Fruit fly (Drosophila melanogaster) whole organism, embryonic: ENCODE measurements around the gene numb.

Experiments used
- ATbp ChIP-seq: fragments of 200-800 bp; sonication (Bioruptor generic); optimal IDR thresholded peaks from 2 replicates; lab custom pipeline; 2017; ENCODE audit warnings: missing biosample characterization, mild to moderate bottlenecking, missing genetic modification characterization, missing genetic modification reagents
- CG11456 ChIP-seq: fragments of 200-800 bp; sonication (Bioruptor generic); IDR thresholded peaks from 3 replicates; pipeline ENCODE4 v1.3.6; 2022; ENCODE audit warnings: missing biosample characterization, missing genetic modification characterization
- CG13775 ChIP-seq: fragments of 200-800 bp; sonication (Bioruptor generic); optimal IDR thresholded peaks from 3 replicates; lab custom pipeline; 2017; ENCODE audit warnings: missing biosample characterization, mild to moderate bottlenecking, missing genetic modification characterization
- CG14667 ChIP-seq: fragments of 200-800 bp; sonication (Bioruptor generic); IDR thresholded peaks from 2 replicates; pipeline ENCODE4 v1.3.6; 2022; ENCODE audit warnings: missing biosample characterization, missing genetic modification characterization
- CG14860 ChIP-seq: fragments of 200-800 bp; sonication (Bioruptor generic); IDR thresholded peaks from 3 replicates; pipeline ENCODE4 v1.3.6; 2022; ENCODE audit warnings: missing biosample characterization, missing genetic modification characterization; ENCODE audit not compliant: partially characterized antibody
- CG14965 ChIP-seq: fragments of 200-800 bp; sonication (Bioruptor generic); optimal IDR thresholded peaks from 2 replicates; lab custom pipeline; 2016; ENCODE audit warnings: missing biosample characterization, missing genetic modification characterization, borderline replicate concordance
- CG15269 ChIP-seq: fragments of 200-800 bp; sonication (Bioruptor generic); optimal IDR thresholded peaks from 2 replicates; lab custom pipeline; 2018; ENCODE audit warnings: missing biosample characterization, mild to moderate bottlenecking, missing genetic modification characterization, moderate library complexity
- CG1529 ChIP-seq: fragments of 200-800 bp; sonication (Bioruptor generic); optimal IDR thresholded peaks from 3 replicates; lab custom pipeline; 2018; ENCODE audit warnings: missing biosample characterization, missing genetic modification characterization
- CG15601 ChIP-seq: fragments of 200-800 bp; sonication (Bioruptor generic); optimal IDR thresholded peaks from 3 replicates; lab custom pipeline; 2019; ENCODE audit warnings: missing biosample characterization, mild to moderate bottlenecking, missing genetic modification characterization, moderate library complexity
- CG1647 ChIP-seq: fragments of 200-800 bp; sonication (Bioruptor generic); optimal IDR thresholded peaks from 3 replicates; lab custom pipeline; 2016; ENCODE audit warnings: missing biosample characterization, missing genetic modification characterization
- CG2120 ChIP-seq: fragments of 200-800 bp; sonication (Bioruptor generic); optimal IDR thresholded peaks from 3 replicates; lab custom pipeline; 2016; ENCODE audit warnings: missing biosample characterization, missing genetic modification characterization
- CG2678 ChIP-seq: fragments of 200-800 bp; sonication (Bioruptor generic); optimal IDR thresholded peaks from 3 replicates; lab custom pipeline; 2019; ENCODE audit warnings: missing biosample characterization, mild to moderate bottlenecking, missing genetic modification characterization, moderate library complexity
- CG2712 ChIP-seq: fragments of 200-800 bp; optimal IDR thresholded peaks from 3 replicates; lab custom pipeline; 2019; ENCODE audit warnings: missing biosample characterization, mild to moderate bottlenecking, missing genetic modification characterization, moderate library complexity
- CG4404 ChIP-seq: fragments of 200-800 bp; sonication (Bioruptor generic); IDR thresholded peaks from 2 replicates; pipeline ENCODE4 v1.3.6; 2022; ENCODE audit warnings: missing biosample characterization, missing genetic modification characterization
- CG4424 ChIP-seq: fragments of 200-800 bp; sonication (Bioruptor generic); optimal IDR thresholded peaks from 3 replicates; lab custom pipeline; 2016; ENCODE audit warnings: missing biosample characterization, missing genetic modification characterization
- CG7556 ChIP-seq: fragments of 200-800 bp; sonication (Bioruptor generic); optimal IDR thresholded peaks from 2 replicates; lab custom pipeline; 2017; ENCODE audit warnings: missing biosample characterization, mild to moderate bottlenecking, missing genetic modification characterization
- CG7839 ChIP-seq: fragments of 200-800 bp; sonication (Bioruptor generic); optimal IDR thresholded peaks from 3 replicates; lab custom pipeline; 2018; ENCODE audit warnings: missing biosample characterization, mild to moderate bottlenecking, missing genetic modification characterization, moderate library complexity
- CG9437 ChIP-seq: fragments of 200-800 bp; sonication (Bioruptor generic); optimal IDR thresholded peaks from 2 replicates; lab custom pipeline; 2018; ENCODE audit warnings: missing biosample characterization, mild to moderate bottlenecking, missing genetic modification characterization
- Dad ChIP-seq: fragments of 200-800 bp; sonication (Bioruptor generic); optimal IDR thresholded peaks from 3 replicates; lab custom pipeline; 2016; ENCODE audit warnings: missing biosample characterization, missing genetic modification characterization
- Deaf1 ChIP-seq: fragments of 200-800 bp; optimal IDR thresholded peaks from 3 replicates; lab custom pipeline; 2019; ENCODE audit warnings: missing biosample characterization, mild to moderate bottlenecking, missing genetic modification characterization, moderate library complexity
- Dip2 ChIP-seq: fragments of 200-800 bp; sonication (Bioruptor generic); IDR thresholded peaks from 2 replicates; pipeline ENCODE4 v1.3.6; 2022; ENCODE audit warnings: missing biosample characterization, missing genetic modification characterization
- Ets65A ChIP-seq: fragments of 200-800 bp; sonication (Bioruptor generic); peaks from one replicate; lab custom pipeline; 2016; ENCODE audit warnings: missing biosample characterization, missing genetic modification characterization
- HLH4C ChIP-seq: fragments of 200-800 bp; sonication (Bioruptor generic); IDR thresholded peaks from 3 replicates; pipeline ENCODE4 v1.3.6; 2022; ENCODE audit warnings: missing biosample characterization, missing genetic modification characterization; ENCODE audit not compliant: partially characterized antibody
- Med ChIP-seq: fragments of 200-800 bp; sonication (Bioruptor generic); peaks from one replicate; lab custom pipeline; 2016; ENCODE audit warnings: missing biosample characterization, missing genetic modification characterization, mild to moderate bottlenecking, inconsistent platforms, moderate library complexity
- Mes4 ChIP-seq: fragments of 200-800 bp; sonication (Bioruptor generic); optimal IDR thresholded peaks from 2 replicates; lab custom pipeline; 2016; ENCODE audit warnings: missing biosample characterization, missing genetic modification characterization
- Nf-YA ChIP-seq: fragments of 200-800 bp; sonication (Bioruptor generic); IDR thresholded peaks from 2 replicates; pipeline ENCODE4 v1.3.6; 2022; ENCODE audit warnings: missing biosample characterization, missing genetic modification characterization
- Nf-YB ChIP-seq: fragments of 200-800 bp; sonication (Bioruptor generic); optimal IDR thresholded peaks from 3 replicates; lab custom pipeline; 2019; ENCODE audit warnings: missing biosample characterization, mild to moderate bottlenecking, missing genetic modification characterization, moderate library complexity
- Oaz ChIP-seq: fragments of 200-800 bp; sonication (Bioruptor generic); IDR thresholded peaks from 2 replicates; pipeline ENCODE4 v1.3.6; 2022; ENCODE audit warnings: missing biosample characterization, missing genetic modification characterization
- Sin3A ChIP-seq: fragments of >200 bp; optimal IDR thresholded peaks from 2 replicates; lab custom pipeline; 2018
- bbx ChIP-seq: fragments of 200-800 bp; sonication (Bioruptor generic); IDR thresholded peaks from 2 replicates; pipeline ENCODE4 v1.3.6; 2022; ENCODE audit warnings: missing biosample characterization, missing genetic modification characterization; ENCODE audit not compliant: partially characterized antibody
- br ChIP-seq: fragments of >200 bp; optimal IDR thresholded peaks from 2 replicates; lab custom pipeline; 2017
- caup ChIP-seq: fragments of 200-800 bp; sonication (Bioruptor generic); optimal IDR thresholded peaks from 3 replicates; lab custom pipeline; 2017; ENCODE audit warnings: missing biosample characterization, mild to moderate bottlenecking, missing genetic modification characterization, moderate library complexity; ENCODE audit not compliant: severe bottlenecking
- ci ChIP-seq: fragments of 200-800 bp; sonication (Bioruptor generic); IDR thresholded peaks from 3 replicates; pipeline ENCODE4 v1.3.6; 2022; ENCODE audit warnings: missing biosample characterization, missing genetic modification characterization
- crp ChIP-seq, 2 experiments: fragments of 200-800 bp; sonication (Bioruptor generic); optimal IDR thresholded peaks; 2 replicates in 1 of 2; 3 replicates in 1 of 2; lab custom pipeline; 2017; ENCODE audit warnings: missing biosample characterization in 2 of 2, missing genetic modification characterization in 2 of 2, mild to moderate bottlenecking in 1 of 2, moderate library complexity in 1 of 2
- da ChIP-seq: fragments of 200-800 bp; sonication (Bioruptor generic); optimal IDR thresholded peaks from 2 replicates; lab custom pipeline; 2016; ENCODE audit warnings: missing biosample characterization, missing genetic modification characterization
- dan ChIP-seq: fragments of 200-800 bp; sonication (Bioruptor generic); IDR thresholded peaks from 2 replicates; pipeline ENCODE4 v1.3.6; 2022; ENCODE audit warnings: missing biosample characterization, missing genetic modification characterization
- emc ChIP-seq: fragments of 200-800 bp; sonication (Bioruptor generic); optimal IDR thresholded peaks from 2 replicates; lab custom pipeline; 2016; ENCODE audit warnings: missing biosample characterization, missing genetic modification characterization
- exex ChIP-seq: fragments of 200-800 bp; sonication (Bioruptor generic); optimal IDR thresholded peaks from 4 replicates; lab custom pipeline; 2018; ENCODE audit warnings: missing biosample characterization, mild to moderate bottlenecking, missing genetic modification characterization, moderate library complexity
- fd64A ChIP-seq: fragments of 200-800 bp; sonication (Bioruptor generic); optimal IDR thresholded peaks from 3 replicates; lab custom pipeline; 2018; ENCODE audit warnings: missing biosample characterization, mild to moderate bottlenecking, missing genetic modification characterization
- grau ChIP-seq: fragments of 200-800 bp; optimal IDR thresholded peaks from 3 replicates; lab custom pipeline; 2019; ENCODE audit warnings: missing biosample characterization, mild to moderate bottlenecking, missing genetic modification characterization, moderate library complexity
- her ChIP-seq: fragments of 200-800 bp; sonication (Bioruptor generic); optimal IDR thresholded peaks from 2 replicates; lab custom pipeline; 2016; ENCODE audit warnings: missing biosample characterization, missing genetic modification characterization
- nom ChIP-seq: fragments of 200-800 bp; sonication (Bioruptor generic); optimal IDR thresholded peaks from 2 replicates; lab custom pipeline; 2017; ENCODE audit warnings: missing biosample characterization, missing genetic modification characterization, mild to moderate bottlenecking, moderate library complexity, missing genetic modification reagents
- phol ChIP-seq: fragments of 200-800 bp; sonication (Bioruptor generic); optimal IDR thresholded peaks from 3 replicates; lab custom pipeline; 2018; ENCODE audit warnings: missing biosample characterization, mild to moderate bottlenecking, missing genetic modification characterization, moderate library complexity
- prd ChIP-seq, 3 experiments: fragments of >200 bp in 2 of 3; fragments of 200-800 bp in 1 of 3; sonication (Bioruptor generic) in 1 of 3; optimal IDR thresholded peaks in 2 of 3; IDR thresholded peaks in 1 of 3; 2 replicates in 2 of 3; 3 replicates in 1 of 3; pipeline versions ENCODE4 v1.3.6 to Lab custom; 2017 to 2022; ENCODE audit warnings: missing biosample characterization in 1 of 3, missing genetic modification characterization in 1 of 3
- pros ChIP-seq: fragments of 200-800 bp; sonication (Bioruptor generic); optimal IDR thresholded peaks from 3 replicates; lab custom pipeline; 2019; ENCODE audit warnings: missing biosample characterization, mild to moderate bottlenecking, missing genetic modification characterization, moderate library complexity
- sima ChIP-seq: fragments of 200-800 bp; sonication (Bioruptor generic); optimal IDR thresholded peaks from 2 replicates; lab custom pipeline; 2016; ENCODE audit warnings: missing biosample characterization, missing genetic modification characterization
- ssp ChIP-seq: fragments of 200-800 bp; sonication (Bioruptor generic); IDR thresholded peaks from 2 replicates; pipeline ENCODE4 v1.3.6; 2022; ENCODE audit warnings: missing biosample characterization, missing genetic modification characterization
- unpg ChIP-seq: fragments of 200-800 bp; sonication (Bioruptor generic); optimal IDR thresholded peaks from 3 replicates; lab custom pipeline; 2018; ENCODE audit warnings: missing biosample characterization, mild to moderate bottlenecking, missing genetic modification characterization, moderate library complexity
- zen2 ChIP-seq: fragments of 200-800 bp; sonication (Bioruptor generic); IDR thresholded peaks from 3 replicates; pipeline ENCODE4 v1.3.6; 2022; ENCODE audit warnings: missing biosample characterization, missing genetic modification characterization; ENCODE audit not compliant: partially characterized antibody

The numb gene

dm6 chr2L:9505372-9506103, 68.3 kb downstream of the numb start (continued):
- TF ChIP-seq CG2678 (tag; lab: Kevin White, UChicago) (peak; percentile 30), br (lab: Kevin White, UChicago) (no peak), dan (no peak), exex (tag; lab: Kevin White, UChicago) (no peak), CG14860 (GFP tag; lab: Robert Waterston, UW) (no peak), caup (GFP tag; lab: Kevin White, UChicago) (no peak), CG9437 (GFP tag; lab: Kevin White, UChicago) (no peak), Mes4 (GFP tag; lab: Kevin White, UChicago) (no peak), prd (optimal IDR thresholded peaks at IDR 0.05; lab: Kevin White, UChicago) (no peak), prd (GFP tag; IDR thresholded peaks at IDR 0.05; lab: Robert Waterston, UW) (peak; percentile 35; the same call in 1 of the 3 replicates), sima (GFP tag; lab: Kevin White, UChicago) (no peak), da (GFP tag; lab: Kevin White, UChicago) (no peak), Ets65A (GFP tag; lab: Kevin White, UChicago) (no peak), Deaf1 (tag; lab: Kevin White, UChicago) (no peak), CG11456 (no peak), pros (GFP tag; lab: Kevin White, UChicago) (no peak), CG15601 (tag; lab: Kevin White, UChicago) (peak; percentile 22), Nf-YB (GFP tag; lab: Kevin White, UChicago) (no peak), Dad (GFP tag; lab: Kevin White, UChicago) (no peak), emc (GFP tag; lab: Kevin White, UChicago) (no peak), nom (GFP tag; lab: Kevin White, UChicago) (no peak), CG13775 (GFP tag; lab: Kevin White, UChicago) (no peak), HLH4C (GFP tag; lab: Robert Waterston, UW) (no peak), crp (GFP tag; optimal IDR thresholded peaks at IDR 0.05; lab: Kevin White, UChicago) (no peak), fd64A (GFP tag; lab: Kevin White, UChicago) (no peak), CG1647 (no peak), Dip2 (GFP tag; lab: Robert Waterston, UW) (no peak), ssp (GFP tag; lab: Robert Waterston, UW) (no peak), CG14667 (GFP tag; lab: Robert Waterston, UW) (no peak), Oaz (GFP tag; lab: Robert Waterston, UW) (no peak), her (no peak), zen2 (GFP tag; lab: Robert Waterston, UW) (no peak), CG2712 (tag; lab: Kevin White, UChicago) (peak; percentile 20), ci (peak; percentile 39; the same call in 1 of the 3 replicates), Nf-YA (GFP tag; lab: Robert Waterston, UW) (no peak), CG7839 (tag; lab: Kevin White, UChicago) (peak; percentile 25), CG2120 (GFP tag; lab: Kevin White, UChicago) (no peak), grau (peak; percentile 2), CG15269 (tag; lab: Kevin White, UChicago) (peak; percentile 9), CG4404 (GFP tag; lab: Robert Waterston, UW) (no peak), Sin3A (lab: Kevin White, UChicago) (no peak), CG7556 (no peak), ATbp (GFP tag; lab: Kevin White, UChicago) (no peak), CG14965 (GFP tag; lab: Kevin White, UChicago) (no peak), CG1529 (no peak), CG4424 (GFP tag; lab: Kevin White, UChicago) (peak; percentile 38), unpg (GFP tag; lab: Kevin White, UChicago) (peak; percentile 12), phol (tag; lab: Kevin White, UChicago) (peak; percentile 51), Med (peak; percentile 42), bbx (no peak)
